Worm (Caenorhabditis elegans): ENCODE data around the gene Y24D9A.7.
A peak's percentile ranks its signal among the peaks of the same experiment; 100 is the strongest.

The Y24D9A.7 gene

ce11 chrIV:4445711-4446290, 40.8 kb upstream of the Y24D9A.7 start, which contains the start of the genes wapl-1 and htz-1 (continued):
- TF ChIP-seq F49E8.2 (tag; optimal IDR thresholded peaks at IDR 0.05; ENCODE audit: insufficient read depth) (peak; percentile 78), snpc-4 (GFP tag; optimal IDR thresholded peaks at IDR 0.05) (peak; percentile 23), snpc-4 (tag; optimal IDR thresholded peaks at IDR 0.05) (peak; percentile 73 to 85 (median 83)), die-1 (tag; optimal IDR thresholded peaks at IDR 0.05) (no peak), B0035.1 (tag; optimal IDR thresholded peaks at IDR 0.05) (no peak), Y95B8A.8 (GFP tag; IDR thresholded peaks at IDR 0.05) (peak; percentile 93), snpc-3.4 (tag; optimal IDR thresholded peaks at IDR 0.05) (peak; percentile 90), sptf-2 (GFP tag; optimal IDR thresholded peaks at IDR 0.05) (no peak), tbp1 (GFP tag; optimal IDR thresholded peaks at IDR 0.05) (peak; percentile 76), atf-7 (tag; optimal IDR thresholded peaks at IDR 0.05) (peak; percentile 72), zim-3 (tag; optimal IDR thresholded peaks at IDR 0.05) (peak; percentile 56), hlh-26 (GFP tag; conservative IDR thresholded peaks at IDR 0.05) (no peak), lin-35 (GFP tag; optimal IDR thresholded peaks at IDR 0.05) (peak; percentile 54 to 94 (median 76)), egl-44 (GFP tag; IDR thresholded peaks at IDR 0.05) (no peak), Y53F4B.3 (GFP tag; IDR thresholded peaks at IDR 0.05) (no peak), F57C9.4 (tag; optimal IDR thresholded peaks at IDR 0.05) (peak; percentile 25), F39B2.1 (GFP tag; IDR thresholded peaks at IDR 0.05) (peak; percentile 81; the same call in 1 of the 2 replicates), nfyb-1 (GFP tag; IDR thresholded peaks at IDR 0.05) (peak; percentile 93), madf-3 (GFP tag; IDR thresholded peaks at IDR 0.05) (peak; percentile 92), ccch-3 (GFP tag; optimal IDR thresholded peaks at IDR 0.05) (no peak), tbx-9 (tag; optimal IDR thresholded peaks at IDR 0.05; ENCODE audit: borderline replicate concordance) (no peak), sea-2 (GFP tag; IDR thresholded peaks at IDR 0.05) (no peak), ceh-79 (tag; optimal IDR thresholded peaks at IDR 0.05) (no peak), B0261.1 (tag; optimal IDR thresholded peaks at IDR 0.05) (no peak), F33H1.4 (GFP tag; IDR thresholded peaks at IDR 0.05) (peak; percentile 99), attf-5 (GFP tag; optimal IDR thresholded peaks at IDR 0.05) (peak; percentile 94), ztf-6 (GFP tag; IDR thresholded peaks at IDR 0.05) (no peak; the same call in 1 of the 2 replicates), hsf-1 (GFP tag; IDR thresholded peaks at IDR 0.05) (peak; percentile 85), ets-4 (GFP tag; optimal IDR thresholded peaks at IDR 0.05) (no peak), hmg-20 (GFP tag; IDR thresholded peaks at IDR 0.05) (peak; percentile 65), akir-1 (GFP tag; optimal IDR thresholded peaks at IDR 0.05) (peak; percentile 54), ceh-58 (GFP tag; IDR thresholded peaks at IDR 0.05) (no peak), let-607 (tag; optimal IDR thresholded peaks at IDR 0.05) (peak; percentile 36 to 56), ztf-3 (GFP tag; optimal IDR thresholded peaks at IDR 0.05) (no peak), unc-62 (GFP tag; optimal IDR thresholded peaks at IDR 0.05) (peak; percentile 21), efl-1 (GFP tag; optimal IDR thresholded peaks at IDR 0.05) (peak; percentile 92), zfh-2 (GFP tag; conservative IDR thresholded peaks at IDR 0.05) (peak; percentile 64; the same call in 1 of the 2 replicates), attf-3 (GFP tag; conservative IDR thresholded peaks at IDR 0.05) (peak; percentile 67), D2030.7 (GFP tag; IDR thresholded peaks at IDR 0.05) (peak; percentile 94), nhr-120 (GFP tag; IDR thresholded peaks at IDR 0.05) (no peak), T26A5.8 (tag; optimal IDR thresholded peaks at IDR 0.05) (no peak), F22D6.2 (tag; optimal IDR thresholded peaks at IDR 0.05) (no peak), ztf-26 (tag; optimal IDR thresholded peaks at IDR 0.05) (peak; percentile 71), ekl-4 (GFP tag; IDR thresholded peaks at IDR 0.05) (peak; percentile 94), Y79H2A.3 (GFP tag; conservative IDR thresholded peaks at IDR 0.05) (peak; percentile 70; the same call in 1 of the 2 replicates), snpc-1.1 (tag; optimal IDR thresholded peaks at IDR 0.05; ENCODE audit: insufficient read depth) (peak; percentile 45), dpl-1 (GFP tag; optimal IDR thresholded peaks at IDR 0.05) (peak; percentile 89), bed-1 (GFP tag; IDR thresholded peaks at IDR 0.05) (no peak)

Data from whole organism, young adult.